Worm (Caenorhabditis elegans): ENCODE measurements around the gene fbxa-127.

fbxa-127 gene

DNA sequence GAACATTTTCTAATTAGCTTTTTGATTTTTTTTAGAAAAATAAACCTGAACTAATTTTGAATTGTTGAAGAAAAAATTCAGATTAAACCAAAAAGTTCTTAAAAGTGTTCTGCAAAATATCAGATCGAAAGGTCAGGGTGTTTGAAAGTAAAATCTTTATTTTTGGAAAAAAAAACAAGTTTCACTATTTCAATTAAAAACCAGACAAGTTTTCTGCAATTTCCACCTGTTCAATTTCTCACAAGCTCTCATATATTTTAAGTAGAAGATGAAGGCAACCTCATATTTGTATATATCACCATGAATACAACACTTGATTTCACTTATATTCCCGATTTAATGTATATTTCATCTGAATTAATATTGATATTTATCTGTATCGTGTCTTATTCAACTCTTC, 41.3 kb upstream of the fbxa-127 start, which contains the start of gene srz-102:
Gene srz-102, plus strand, starts transcription at position 301 of the 400 bp plus-strand sequence.
- no peak for TF ChIP-seq ref-2 (tag; optimal IDR thresholded peaks at IDR 0.05)
- no peak for TF ChIP-seq ceh-9 (tag; optimal IDR thresholded peaks at IDR 0.05)
- no peak for TF ChIP-seq gmeb-2 (tag; optimal IDR thresholded peaks at IDR 0.05)
- TF ChIP-seq pros-1 (tag; optimal IDR thresholded peaks at IDR 0.05): no peak
- TF ChIP-seq K02D7.2 (tag; optimal IDR thresholded peaks at IDR 0.05): no peak
- TF ChIP-seq mec-3 (tag; optimal IDR thresholded peaks at IDR 0.05; ENCODE audit: borderline replicate concordance): no peak

DNA sequence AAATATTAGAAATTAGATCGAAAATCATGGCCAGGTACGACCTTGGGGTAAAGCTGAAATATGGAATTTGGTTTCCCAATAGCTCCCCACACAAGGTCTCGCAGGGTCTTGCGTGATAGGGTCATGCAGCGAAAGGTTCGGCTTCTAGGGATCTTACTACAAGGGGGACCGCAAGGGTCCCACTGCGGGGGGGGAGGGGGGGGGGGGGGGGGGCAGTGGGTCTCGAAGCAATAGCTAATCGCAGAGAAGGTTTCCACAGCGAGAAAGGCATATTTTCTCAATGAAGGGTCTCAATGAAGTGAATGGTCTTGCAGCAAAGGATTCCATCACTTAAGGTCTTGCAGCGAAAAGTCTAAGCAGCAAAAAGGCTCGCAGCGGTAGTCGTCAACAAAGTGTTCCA, 35.5 kb upstream of the fbxa-127 start:
- TF ChIP-seq ceh-18 (tag; optimal IDR thresholded peaks at IDR 0.05): no peak
- TF ChIP-seq eyg-1 (tag; optimal IDR thresholded peaks at IDR 0.05): no peak
- no peak for TF ChIP-seq unc-3 (GFP tag; conservative IDR thresholded peaks at IDR 0.05)
- no peak for TF ChIP-seq unc-3 (tag; optimal IDR thresholded peaks at IDR 0.05)
- TF ChIP-seq hlh-15 (tag; optimal IDR thresholded peaks at IDR 0.05): no peak
- TF ChIP-seq F13H6.1 (tag; optimal IDR thresholded peaks at IDR 0.05): no peak
- TF ChIP-seq ttx-3 (tag; optimal IDR thresholded peaks at IDR 0.05): no peak
- no peak for TF ChIP-seq unc-42 (tag; optimal IDR thresholded peaks at IDR 0.05)
- TF ChIP-seq nfya-1 (tag; optimal IDR thresholded peaks at IDR 0.05): no peak
- no peak for TF ChIP-seq elt-2 (tag; optimal IDR thresholded peaks at IDR 0.05)
- no peak for TF ChIP-seq ceh-2 (tag; optimal IDR thresholded peaks at IDR 0.05)
- no peak for TF ChIP-seq sdc-2 (tag; optimal IDR thresholded peaks at IDR 0.05)
- no peak for TF ChIP-seq tbx-7 (tag; optimal IDR thresholded peaks at IDR 0.05)
- no peak for TF ChIP-seq ceh-9 (tag; optimal IDR thresholded peaks at IDR 0.05)
- no peak for TF ChIP-seq ceh-22 (tag; optimal IDR thresholded peaks at IDR 0.05)
- no peak for TF ChIP-seq K09A11.1 (tag; optimal IDR thresholded peaks at IDR 0.05; ENCODE audit: insufficient read depth)
- no peak for TF ChIP-seq unc-86 (tag; optimal IDR thresholded peaks at IDR 0.05)
- no peak for TF ChIP-seq pros-1 (tag; optimal IDR thresholded peaks at IDR 0.05)
- no peak for TF ChIP-seq pha-2 (tag; optimal IDR thresholded peaks at IDR 0.05)

DNA sequence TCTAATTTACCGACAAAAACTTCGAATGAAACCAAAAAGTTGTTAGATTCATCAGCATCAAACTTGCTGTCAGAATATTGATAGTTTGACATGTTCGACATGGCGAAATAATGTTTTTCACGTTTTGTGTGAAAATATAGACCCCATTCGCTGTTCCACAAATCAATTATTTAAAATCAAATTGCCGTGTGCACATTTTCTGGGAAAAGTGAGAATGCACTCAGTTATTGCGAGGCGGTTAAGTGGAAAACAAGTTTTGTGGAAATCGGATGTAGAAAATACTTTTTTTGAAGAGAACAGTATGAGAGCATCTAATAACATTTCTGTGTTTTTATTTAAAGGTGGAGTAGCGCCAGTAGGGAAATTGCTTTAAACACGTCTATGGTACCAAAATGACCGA, 34.8 kb upstream of the fbxa-127 start, which contains the start of gene srw-42:
Gene srw-42, minus strand, starts transcription at position 101 of the 400 bp plus-strand sequence.
- no peak for TF ChIP-seq pqm-1 (tag; optimal IDR thresholded peaks at IDR 0.05)
- no peak for TF ChIP-seq ref-2 (tag; optimal IDR thresholded peaks at IDR 0.05)
- no peak for TF ChIP-seq hlh-30 (tag; optimal IDR thresholded peaks at IDR 0.05; ENCODE audit: insufficient read depth)
- no peak for TF ChIP-seq ceh-2 (tag; optimal IDR thresholded peaks at IDR 0.05)
- no peak for TF ChIP-seq unc-3 (GFP tag; conservative IDR thresholded peaks at IDR 0.05)
- no peak for TF ChIP-seq unc-3 (tag; optimal IDR thresholded peaks at IDR 0.05)
- no peak for TF ChIP-seq ztf-16 (tag; optimal IDR thresholded peaks at IDR 0.05)
- TF ChIP-seq unc-86 (tag; optimal IDR thresholded peaks at IDR 0.05): no peak
- no peak for TF ChIP-seq F13H6.1 (tag; optimal IDR thresholded peaks at IDR 0.05)
- TF ChIP-seq rnt-1 (tag; optimal IDR thresholded peaks at IDR 0.05): no peak
- TF ChIP-seq madf-2 (tag; optimal IDR thresholded peaks at IDR 0.05): no peak
- TF ChIP-seq T23F11.4 (GFP tag; optimal IDR thresholded peaks at IDR 0.05): no peak
- no peak for TF ChIP-seq fkh-10 (GFP tag; optimal IDR thresholded peaks at IDR 0.05)

DNA sequence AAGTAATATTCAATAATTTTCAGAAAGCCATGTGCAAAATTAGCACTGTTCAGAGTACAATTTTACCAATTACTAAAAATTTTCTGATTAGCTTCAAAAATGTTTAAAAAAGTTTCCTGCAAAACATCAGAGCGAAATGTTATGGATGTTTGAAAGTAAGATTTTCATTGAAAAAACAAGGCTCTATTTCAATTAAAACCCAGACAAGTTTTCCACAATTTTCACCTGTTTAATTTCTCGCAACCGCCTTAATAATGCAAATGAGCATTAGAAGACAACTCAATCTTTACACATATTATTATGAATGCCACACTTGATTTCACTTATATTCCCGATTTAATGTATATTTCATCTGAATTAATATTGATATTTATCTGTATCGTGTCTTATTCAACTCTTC, 34.0 kb upstream of the fbxa-127 start, which contains the start of gene srz-101:
Gene srz-101, plus strand, starts transcription at position 301 of the 400 bp plus-strand sequence.
- no peak for TF ChIP-seq sox-4 (tag; optimal IDR thresholded peaks at IDR 0.05)
- no peak for TF ChIP-seq ceh-48 (tag; optimal IDR thresholded peaks at IDR 0.05)
- TF ChIP-seq nhr-232 (tag; optimal IDR thresholded peaks at IDR 0.05): no peak
- no peak for TF ChIP-seq pat-9 (tag; optimal IDR thresholded peaks at IDR 0.05)
- no peak for TF ChIP-seq Y22D7AL.16 (tag; optimal IDR thresholded peaks at IDR 0.05)
- no peak for TF ChIP-seq eyg-1 (tag; optimal IDR thresholded peaks at IDR 0.05)
- no peak for TF ChIP-seq mec-3 (tag; optimal IDR thresholded peaks at IDR 0.05; ENCODE audit: borderline replicate concordance)
- no peak for TF ChIP-seq ceh-31 (tag; optimal IDR thresholded peaks at IDR 0.05)
- TF ChIP-seq C08G9.2 (tag; optimal IDR thresholded peaks at IDR 0.05): no peak
- no peak for TF ChIP-seq pha-2 (tag; optimal IDR thresholded peaks at IDR 0.05)
- no peak for TF ChIP-seq hlh-8 (tag; optimal IDR thresholded peaks at IDR 0.05)
- no peak for TF ChIP-seq dve-1 (tag; optimal IDR thresholded peaks at IDR 0.05)
- no peak for TF ChIP-seq che-1 (tag; optimal IDR thresholded peaks at IDR 0.05)
- TF ChIP-seq hlh-15 (tag; optimal IDR thresholded peaks at IDR 0.05): no peak
- no peak for TF ChIP-seq ztf-16 (tag; optimal IDR thresholded peaks at IDR 0.05)
- TF ChIP-seq sox-2 (GFP tag; IDR thresholded peaks at IDR 0.05): no peak
- TF ChIP-seq nfya-1 (tag; optimal IDR thresholded peaks at IDR 0.05): no peak
- no peak for TF ChIP-seq ceh-6 (GFP tag; optimal IDR thresholded peaks at IDR 0.05)
- no peak for TF ChIP-seq lin-11 (tag; optimal IDR thresholded peaks at IDR 0.05)
- TF ChIP-seq npax-4 (tag; optimal IDR thresholded peaks at IDR 0.05): no peak
